Worm (Caenorhabditis elegans) whole organism, young adult: ENCODE results near the gene oac-5.

Source experiments
- B0035.1 ChIP-seq: sonication (generic microtip); optimal IDR thresholded peaks from 2 replicates; lab custom pipeline; 2016; ENCODE audit warnings: missing genetic modification characterization, mild to moderate bottlenecking, missing compliant biosample characterization, missing genotype, missing genetic modification reagents
- B0261.1 ChIP-seq: sonication (generic microtip); optimal IDR thresholded peaks from 2 replicates; lab custom pipeline; 2016; ENCODE audit warnings: mild to moderate bottlenecking, missing genetic modification characterization, moderate library complexity, missing compliant biosample characterization
- F22D6.2 ChIP-seq: sonication (generic microtip); optimal IDR thresholded peaks from 2 replicates; lab custom pipeline; 2016; ENCODE audit warnings: mild to moderate bottlenecking, missing genetic modification characterization, missing compliant biosample characterization
- F33H1.4 ChIP-seq: fragments of 200-800 bp; sonication (Bioruptor generic); IDR thresholded peaks from 2 replicates; pipeline ENCODE4 v1.3.6; 2022; ENCODE audit warnings: missing genetic modification reagents, missing genetic modification characterization, missing compliant biosample characterization
- F57A8.1 ChIP-seq: fragments of 200-800 bp; sonication (Bioruptor generic); optimal IDR thresholded peaks from 2 replicates; lab custom pipeline; 2018; ENCODE audit warnings: mild to moderate bottlenecking, missing genetic modification characterization, moderate library complexity, missing compliant biosample characterization
- F57C9.4 ChIP-seq: sonication (generic microtip); optimal IDR thresholded peaks from 2 replicates; lab custom pipeline; 2017; ENCODE audit warnings: mild to moderate bottlenecking, missing genetic modification characterization, missing compliant biosample characterization
- Y53F4B.3 ChIP-seq: fragments of 200-800 bp; sonication (Bioruptor generic); IDR thresholded peaks from 2 replicates; pipeline ENCODE4 v1.3.6; 2022; ENCODE audit warnings: missing genetic modification reagents, missing genetic modification characterization, missing compliant biosample characterization
- Y53G8AR.9 ChIP-seq: fragments of 200-800 bp; sonication (Bioruptor generic); conservative IDR thresholded peaks from 2 replicates; pipeline ENCODE4 v1.3.6; 2022; ENCODE audit warnings: missing genetic modification reagents, missing genetic modification characterization, missing compliant biosample characterization
- Y56A3A.18 ChIP-seq: fragments of 200-800 bp; sonication (Bioruptor generic); IDR thresholded peaks from 2 replicates; pipeline ENCODE4 v1.3.6; 2022; ENCODE audit warnings: missing genetic modification reagents, missing genetic modification characterization, missing compliant biosample characterization
- Y67H2A.10 ChIP-seq: fragments of 200-800 bp; sonication (Bioruptor generic); conservative IDR thresholded peaks from 2 replicates; pipeline ENCODE4 v1.3.6; 2022; ENCODE audit warnings: missing genetic modification reagents, missing genetic modification characterization, missing compliant biosample characterization
- akir-1 ChIP-seq: fragments of 200-800 bp; sonication (Bioruptor generic); optimal IDR thresholded peaks from 2 replicates; lab custom pipeline; 2018; ENCODE audit warnings: mild to moderate bottlenecking, missing genetic modification characterization, moderate library complexity, missing compliant biosample characterization
- aptf-3 ChIP-seq: fragments of 200-800 bp; sonication (Bioruptor generic); IDR thresholded peaks from 2 replicates; pipeline ENCODE4 v1.3.6; 2022; ENCODE audit warnings: missing genetic modification characterization, missing compliant biosample characterization
- attf-6 ChIP-seq: fragments of 200-800 bp; sonication (Bioruptor generic); IDR thresholded peaks from 2 replicates; pipeline ENCODE4 v1.3.6; 2022; ENCODE audit warnings: missing genetic modification reagents, missing genetic modification characterization, missing compliant biosample characterization
- bed-1 ChIP-seq: fragments of 200-800 bp; sonication (Bioruptor generic); IDR thresholded peaks from 2 replicates; pipeline ENCODE4 v1.3.6; 2022; ENCODE audit warnings: missing genetic modification reagents, missing genetic modification characterization, missing compliant biosample characterization
- ccch-3 ChIP-seq: fragments of 200-800 bp; sonication (Bioruptor generic); optimal IDR thresholded peaks from 2 replicates; lab custom pipeline; 2018; ENCODE audit warnings: mild to moderate bottlenecking, missing genetic modification characterization, missing compliant biosample characterization
- ceh-100 ChIP-seq: fragments of 200-800 bp; sonication (Bioruptor generic); IDR thresholded peaks from 2 replicates; pipeline ENCODE4 v1.3.6; 2022; ENCODE audit warnings: missing genetic modification reagents, missing genetic modification characterization, missing compliant biosample characterization
- ceh-27 ChIP-seq: fragments of 200-800 bp; sonication (Bioruptor generic); optimal IDR thresholded peaks from 2 replicates; lab custom pipeline; 2018; ENCODE audit warnings: mild to moderate bottlenecking, missing genetic modification characterization, moderate library complexity, missing compliant biosample characterization
- efl-1 ChIP-seq: fragments of 150-350 bp; optimal IDR thresholded peaks from 2 replicates; lab custom pipeline; 2014; ENCODE audit warnings: missing biosample characterization, missing genetic modification reagents, missing genetic modification characterization
- egl-44 ChIP-seq: fragments of 200-800 bp; sonication (Bioruptor generic); IDR thresholded peaks from 2 replicates; pipeline ENCODE4 v1.3.6; 2022; ENCODE audit warnings: missing genetic modification reagents, missing genetic modification characterization, missing compliant biosample characterization
- ets-4 ChIP-seq: fragments of 200-800 bp; sonication (Bioruptor generic); optimal IDR thresholded peaks from 2 replicates; lab custom pipeline; 2018; ENCODE audit warnings: mild to moderate bottlenecking, missing genetic modification characterization, missing compliant biosample characterization
- him-1 ChIP-seq: sonication (generic microtip); optimal IDR thresholded peaks from 2 replicates; lab custom pipeline; 2016; ENCODE audit warnings: missing genotype, missing genetic modification reagents, missing genetic modification characterization, missing compliant biosample characterization
- hlh-12 ChIP-seq: sonication (generic microtip); optimal IDR thresholded peaks from 2 replicates; lab custom pipeline; 2016; ENCODE audit warnings: missing genetic modification characterization, missing compliant biosample characterization
- hmg-1.2 ChIP-seq: fragments of 200-800 bp; sonication (Bioruptor generic); IDR thresholded peaks from 2 replicates; pipeline ENCODE4 v1.3.6; 2022; ENCODE audit warnings: missing genetic modification reagents, missing genetic modification characterization, missing compliant biosample characterization
- lag-1 ChIP-seq: fragments of 200-800 bp; sonication (Bioruptor generic); IDR thresholded peaks from 2 replicates; pipeline ENCODE4 v1.3.6; 2022; ENCODE audit warnings: missing genetic modification reagents, missing genetic modification characterization, missing compliant biosample characterization
- let-526 ChIP-seq: fragments of 200-800 bp; sonication (Bioruptor generic); IDR thresholded peaks from 2 replicates; pipeline ENCODE4 v1.3.6; 2022; ENCODE audit warnings: missing genetic modification reagents, missing genetic modification characterization, missing compliant biosample characterization
- lin-26 ChIP-seq: fragments of 200-800 bp; sonication (Bioruptor generic); IDR thresholded peaks from 2 replicates; pipeline ENCODE4 v1.3.6; 2022; ENCODE audit warnings: missing genetic modification reagents, missing genetic modification characterization, missing compliant biosample characterization
- lin-35 ChIP-seq, 3 experiments: fragments of 150-350 bp in 2 of 3; sonication (generic microtip) in 1 of 3; optimal IDR thresholded peaks; 2 replicates each; lab custom pipeline; 2014 to 2018; ENCODE audit warnings: missing biosample characterization in 3 of 3, missing genetic modification characterization in 3 of 3, missing genetic modification reagents in 3 of 3
- lir-1 ChIP-seq: fragments of 200-800 bp; sonication (Bioruptor generic); conservative IDR thresholded peaks from 2 replicates; pipeline ENCODE4 v1.3.6; 2022; ENCODE audit warnings: missing genetic modification reagents, missing genetic modification characterization, missing compliant biosample characterization
- lsl-1 ChIP-seq: fragments of 200-800 bp; sonication (Bioruptor generic); optimal IDR thresholded peaks from 2 replicates; lab custom pipeline; 2018; ENCODE audit warnings: mild to moderate bottlenecking, missing genetic modification characterization, moderate library complexity, missing compliant biosample characterization
- madf-6 ChIP-seq: fragments of 200-800 bp; sonication (Bioruptor generic); IDR thresholded peaks from 2 replicates; pipeline ENCODE4 v1.3.6; 2022; ENCODE audit warnings: missing genetic modification reagents, missing genetic modification characterization, missing compliant biosample characterization
- mcd-1 ChIP-seq: fragments of 200-800 bp; sonication (Bioruptor generic); IDR thresholded peaks from 2 replicates; pipeline ENCODE4 v1.3.6; 2022; ENCODE audit warnings: missing genetic modification reagents, missing genetic modification characterization, missing compliant biosample characterization
- nhr-120 ChIP-seq: fragments of 200-800 bp; sonication (Bioruptor generic); IDR thresholded peaks from 2 replicates; pipeline ENCODE4 v1.3.6; 2022; ENCODE audit warnings: missing genetic modification characterization, missing compliant biosample characterization
- nhr-179 ChIP-seq: sonication (generic microtip); optimal IDR thresholded peaks from 2 replicates; lab custom pipeline; 2016; ENCODE audit warnings: mild to moderate bottlenecking, missing genetic modification characterization, missing compliant biosample characterization
- rcor-1 ChIP-seq: fragments of 200-800 bp; sonication (Bioruptor generic); IDR thresholded peaks from 2 replicates; pipeline ENCODE4 v1.3.6; 2022; ENCODE audit warnings: missing genetic modification reagents, missing genetic modification characterization, missing compliant biosample characterization
- rec-8 ChIP-seq, 2 experiments: sonication (generic microtip); optimal IDR thresholded peaks; 2 replicates each; lab custom pipeline; 2016; ENCODE audit warnings: mild to moderate bottlenecking in 2 of 2, missing genetic modification characterization in 2 of 2, missing genetic modification reagents in 2 of 2, missing genotype in 2 of 2, missing biosample characterization in 1 of 2, missing compliant biosample characterization in 1 of 2, moderate library complexity in 1 of 2
- snpc-1.3 ChIP-seq: sonication (generic microtip); optimal IDR thresholded peaks from 2 replicates; lab custom pipeline; 2017; ENCODE audit warnings: missing genetic modification characterization, mild to moderate bottlenecking, missing compliant biosample characterization, antibody characterized with exemption, moderate library complexity, missing genotype, missing genetic modification reagents; ENCODE audit not compliant: insufficient read depth
- snpc-3.4 ChIP-seq: sonication (generic microtip); optimal IDR thresholded peaks from 2 replicates; lab custom pipeline; 2017; ENCODE audit warnings: missing genetic modification characterization, mild to moderate bottlenecking, missing compliant biosample characterization, antibody characterized with exemption, moderate library complexity, missing genotype, missing genetic modification reagents
- sptf-2 ChIP-seq: fragments of 200-800 bp; sonication (Bioruptor generic); optimal IDR thresholded peaks from 2 replicates; lab custom pipeline; 2018; ENCODE audit warnings: mild to moderate bottlenecking, missing genetic modification characterization, missing compliant biosample characterization
- tbp1 ChIP-seq: fragments of 200-800 bp; sonication (Bioruptor generic); optimal IDR thresholded peaks from 2 replicates; lab custom pipeline; 2018; ENCODE audit warnings: mild to moderate bottlenecking, missing genetic modification characterization, missing compliant biosample characterization
- tlf-1 ChIP-seq: fragments of 200-800 bp; sonication (Bioruptor generic); optimal IDR thresholded peaks from 2 replicates; lab custom pipeline; 2018; ENCODE audit warnings: mild to moderate bottlenecking, missing genetic modification characterization, missing compliant biosample characterization
- unc-62 ChIP-seq: fragments of 150-350 bp; optimal IDR thresholded peaks from 2 replicates; lab custom pipeline; 2014; ENCODE audit warnings: missing biosample characterization, missing genetic modification reagents, missing genetic modification characterization
- zfh-2 ChIP-seq: fragments of 200-800 bp; sonication (Bioruptor generic); conservative IDR thresholded peaks from 2 replicates; pipeline ENCODE4 v1.3.6; 2022; ENCODE audit warnings: missing genetic modification reagents, missing genetic modification characterization, missing compliant biosample characterization
- zim-3 ChIP-seq: sonication (generic microtip); optimal IDR thresholded peaks from 2 replicates; lab custom pipeline; 2017; ENCODE audit warnings: mild to moderate bottlenecking, missing genetic modification characterization, moderate library complexity, missing compliant biosample characterization
- ztf-22 ChIP-seq: fragments of 200-800 bp; sonication (Bioruptor generic); optimal IDR thresholded peaks from 2 replicates; lab custom pipeline; 2018; ENCODE audit warnings: mild to moderate bottlenecking, missing genetic modification characterization, moderate library complexity, missing compliant biosample characterization

Gene oac-5

ce11 chrV:16258142-16258541 lies 34.4 kb upstream of the oac-5 start, which contains the start of gene nhr-218:
Gene nhr-218 (plus strand): TSS chrV:16258442.
- no peak for TF ChIP-seq akir-1
- no peak for TF ChIP-seq sptf-2 (GFP tag; lab: Kevin White, UChicago)
- TF ChIP-seq hlh-12 (tag; lab: Kevin White, UChicago): no peak
- TF ChIP-seq lin-35 (GFP tag; optimal IDR thresholded peaks at IDR 0.05; lab: Kevin White, UChicago): no peak
- TF ChIP-seq Y56A3A.18 (GFP tag; lab: Robert Waterston, UW): no peak
- TF ChIP-seq attf-6: no peak
- TF ChIP-seq hmg-1.2: no peak
- TF ChIP-seq B0035.1 (tag; lab: Kevin White, UChicago): no peak
- no peak for TF ChIP-seq ztf-22 (GFP tag; lab: Kevin White, UChicago)

ce11 chrV:16259684-16260083 lies 32.8 kb upstream of the oac-5 start, which contains the start of gene nhr-127:
Gene nhr-127 (plus strand): TSS chrV:16259984.
- TF ChIP-seq snpc-3.4 (tag; lab: Kevin White, UChicago): no peak
- TF ChIP-seq aptf-3 (GFP tag; lab: Robert Waterston, UW): no peak
- no peak for TF ChIP-seq tbp1
- no peak for TF ChIP-seq B0261.1
- no peak for TF ChIP-seq snpc-1.3
- no peak for TF ChIP-seq bed-1 (GFP tag; lab: Robert Waterston, UW)
- no peak for TF ChIP-seq him-1
- TF ChIP-seq tlf-1 (GFP tag; lab: Kevin White, UChicago): no peak
- TF ChIP-seq F57A8.1 (GFP tag; lab: Kevin White, UChicago): no peak
- no peak for TF ChIP-seq F33H1.4 (GFP tag; lab: Robert Waterston, UW)
- no peak for TF ChIP-seq lsl-1 (GFP tag; lab: Kevin White, UChicago)
- TF ChIP-seq zfh-2 (GFP tag; lab: Robert Waterston, UW): no peak
- TF ChIP-seq nhr-120 (GFP tag; lab: Robert Waterston, UW): no peak
- TF ChIP-seq F22D6.2 (tag; lab: Kevin White, UChicago): no peak
- TF ChIP-seq rec-8 (tag; optimal IDR thresholded peaks at IDR 0.05; lab: Kevin White, UChicago): no peak
- TF ChIP-seq lir-1 (GFP tag; lab: Robert Waterston, UW): no peak
- no peak for TF ChIP-seq lin-26 (GFP tag; lab: Robert Waterston, UW)

- TF ChIP-seq snpc-1.3: no peak
- TF ChIP-seq sptf-2 (GFP tag; lab: Kevin White, UChicago): no peak
- TF ChIP-seq madf-6 (GFP tag; lab: Robert Waterston, UW): no peak
- TF ChIP-seq nhr-179 (tag; lab: Kevin White, UChicago): no peak
- no peak for TF ChIP-seq ceh-27 (GFP tag; lab: Kevin White, UChicago)
- no peak for TF ChIP-seq ceh-100 (GFP tag; lab: Robert Waterston, UW)
- TF ChIP-seq unc-62 (GFP tag; lab: Kevin White, UChicago): no peak
- no peak for TF ChIP-seq Y53G8AR.9
- no peak for TF ChIP-seq Y67H2A.10
- TF ChIP-seq F57C9.4: no peak
- TF ChIP-seq, all 124 proteins: peak for 0
Measured at ce11 chrV:16266514-16266913, 26.0 kb upstream of the oac-5 start, which contains the start of gene T13F3.4. Gene T13F3.4 (minus strand): TSS chrV:16266614.

- TF ChIP-seq efl-1 (no peak), tbp1 (no peak), let-526 (no peak), mcd-1 (GFP tag; lab: Robert Waterston, UW) (no peak), ets-4 (no peak), zim-3 (tag; lab: Kevin White, UChicago) (no peak), unc-62 (GFP tag; lab: Kevin White, UChicago) (no peak), egl-44 (no peak), rcor-1 (no peak), nhr-120 (GFP tag; lab: Robert Waterston, UW) (no peak), ccch-3 (GFP tag; lab: Kevin White, UChicago) (no peak), F57A8.1 (GFP tag; lab: Kevin White, UChicago) (no peak), hlh-12 (tag; lab: Kevin White, UChicago) (no peak), lag-1 (GFP tag; lab: Robert Waterston, UW) (no peak), Y53F4B.3 (GFP tag; lab: Robert Waterston, UW) (no peak)
Measured at ce11 chrV:16269556-16269955, 23.0 kb upstream of the oac-5 start, which contains the start of the genes fbxa-2 and T13F3.8. Gene fbxa-2 (minus strand): TSS chrV:16269656. Gene T13F3.8 (plus strand): TSS chrV:16269800.
